Worm (Caenorhabditis elegans) whole organism, L1 larva: Measurements from ENCODE around the gene C10B5.3.
A peak's percentile ranks its signal among the peaks of the same experiment; 100 is the strongest.

Experiments
- C16A3.4 ChIP-seq: fragments of 150-350 bp; optimal IDR thresholded peaks from 2 replicates; lab custom pipeline; 2014; ENCODE audit warnings: missing biosample characterization, missing genetic modification characterization
- C34B4.2 ChIP-seq: sonication (generic microtip); optimal IDR thresholded peaks from 2 replicates; lab custom pipeline; 2017; ENCODE audit warnings: mild to moderate bottlenecking, missing genetic modification characterization, missing compliant biosample characterization
- aha-1 ChIP-seq: fragments of 150-350 bp; optimal IDR thresholded peaks from 2 replicates; lab custom pipeline; 2014; ENCODE audit warnings: missing biosample characterization, missing genetic modification characterization
- ceh-82 ChIP-seq, 3 experiments: fragments of 150-350 bp in 1 of 3; sonication (generic microtip) in 2 of 3; optimal IDR thresholded peaks; 2 replicates each; lab custom pipeline; 2014 to 2017; ENCODE audit warnings: missing biosample characterization in 3 of 3, missing genetic modification characterization in 3 of 3
- ces-1 ChIP-seq: fragments of 150-350 bp; optimal IDR thresholded peaks from 2 replicates; lab custom pipeline; 2014; ENCODE audit warnings: missing biosample characterization, missing genetic modification reagents, missing genetic modification characterization
- dpl-1 ChIP-seq, 3 experiments: fragments of 150-350 bp in 2 of 3; sonication (generic microtip) in 1 of 3; optimal IDR thresholded peaks; 2 replicates each; lab custom pipeline; 2014 to 2017; ENCODE audit warnings: missing biosample characterization in 3 of 3, missing genetic modification characterization in 3 of 3, missing genetic modification reagents in 3 of 3
- dsc-1 ChIP-seq: sonication (generic microtip); optimal IDR thresholded peaks from 2 replicates; lab custom pipeline; 2016; ENCODE audit warnings: mild to moderate bottlenecking, missing genetic modification characterization, missing compliant biosample characterization
- efl-1 ChIP-seq, 4 experiments: fragments of 150-350 bp; optimal IDR thresholded peaks in 3 of 4; peaks in 1 of 4; 1 replicate in 1 of 4; 2 replicates in 3 of 4; lab custom pipeline; 2014; ENCODE audit warnings: missing biosample characterization in 2 of 4, missing genetic modification characterization in 2 of 4, missing genetic modification reagents in 2 of 4
- efl-3 ChIP-seq: fragments of 200-800 bp; sonication (Bioruptor generic); optimal IDR thresholded peaks from 2 replicates; lab custom pipeline; 2018; ENCODE audit warnings: mild to moderate bottlenecking, missing genetic modification characterization, missing compliant biosample characterization
- elt-2 ChIP-seq: sonication (generic microtip); optimal IDR thresholded peaks from 2 replicates; lab custom pipeline; 2016; ENCODE audit warnings: missing genetic modification characterization, mild to moderate bottlenecking, inconsistent platforms, missing compliant biosample characterization, missing genetic modification reagents
- ets-5 ChIP-seq: fragments of 200-800 bp; sonication (Bioruptor generic); IDR thresholded peaks from 2 replicates; pipeline ENCODE4 v1.3.6; 2022; ENCODE audit warnings: missing genetic modification characterization, missing compliant biosample characterization
- fkh-10 ChIP-seq: sonication (generic microtip); optimal IDR thresholded peaks from 2 replicates; lab custom pipeline; 2017; ENCODE audit warnings: missing biosample characterization, missing genetic modification reagents, missing genetic modification characterization
- fkh-4 ChIP-seq: sonication (generic microtip); optimal IDR thresholded peaks from 2 replicates; lab custom pipeline; 2016; ENCODE audit warnings: missing compliant biosample characterization, missing genetic modification characterization, borderline replicate concordance
- grh-1 ChIP-seq: fragments of 200-800 bp; sonication (Bioruptor generic); IDR thresholded peaks from 2 replicates; pipeline ENCODE4 v1.3.6; 2022; ENCODE audit warnings: missing genetic modification reagents, missing genetic modification characterization, missing compliant biosample characterization
- hlh-17 ChIP-seq: fragments of 200-800 bp; sonication (Bioruptor generic); optimal IDR thresholded peaks from 2 replicates; lab custom pipeline; 2018; ENCODE audit warnings: missing genetic modification characterization, mild to moderate bottlenecking, missing compliant biosample characterization, moderate library complexity, borderline replicate concordance
- hpl-2 ChIP-seq: fragments of 150-350 bp; optimal IDR thresholded peaks from 2 replicates; lab custom pipeline; 2014; ENCODE audit warnings: missing biosample characterization, missing genetic modification reagents, missing genetic modification characterization
- isw-1 ChIP-seq: fragments of 200-800 bp; sonication (Bioruptor generic); IDR thresholded peaks from 2 replicates; pipeline ENCODE4 v1.3.6; 2022; ENCODE audit warnings: missing genetic modification characterization, missing compliant biosample characterization
- lin-14 ChIP-seq: fragments of 200-800 bp; sonication (Bioruptor generic); optimal IDR thresholded peaks from 2 replicates; lab custom pipeline; 2018; ENCODE audit warnings: mild to moderate bottlenecking, missing genetic modification characterization, moderate library complexity, missing compliant biosample characterization
- lin-15B ChIP-seq: fragments of 150-350 bp; sonication (generic microtip); optimal IDR thresholded peaks from 3 replicates; lab custom pipeline; 2014; ENCODE audit warnings: missing biosample characterization, missing genetic modification characterization
- lir-3 ChIP-seq: sonication (generic microtip); optimal IDR thresholded peaks from 2 replicates; lab custom pipeline; 2016; ENCODE audit warnings: mild to moderate bottlenecking, missing genetic modification characterization, moderate library complexity, missing compliant biosample characterization; ENCODE audit not compliant: poor library complexity
- lsy-2 ChIP-seq, 2 experiments: fragments of 150-350 bp; optimal IDR thresholded peaks; 2 replicates each; lab custom pipeline; 2014; ENCODE audit warnings: missing biosample characterization in 2 of 2, missing genetic modification characterization in 2 of 2
- mdl-1 ChIP-seq, 2 experiments: fragments of 150-350 bp; optimal IDR thresholded peaks; 2 replicates each; lab custom pipeline; 2014 to 2017; ENCODE audit warnings: missing biosample characterization in 2 of 2, missing genetic modification characterization in 2 of 2, inconsistent platforms in 1 of 2
- nhr-11 ChIP-seq: fragments of 150-350 bp; optimal IDR thresholded peaks from 2 replicates; lab custom pipeline; 2014; ENCODE audit warnings: missing biosample characterization, missing genetic modification characterization
- nhr-20 ChIP-seq: sonication (generic microtip); optimal IDR thresholded peaks from 2 replicates; lab custom pipeline; 2016; ENCODE audit warnings: mild to moderate bottlenecking, missing genetic modification characterization, missing compliant biosample characterization
- nhr-71 ChIP-seq: sonication (generic microtip); optimal IDR thresholded peaks from 2 replicates; lab custom pipeline; 2016; ENCODE audit warnings: mild to moderate bottlenecking, missing genetic modification characterization, moderate library complexity, missing compliant biosample characterization
- nhr-76 ChIP-seq: sonication (generic microtip); optimal IDR thresholded peaks from 2 replicates; lab custom pipeline; 2017; ENCODE audit warnings: missing biosample characterization, missing genetic modification characterization
- nhr-77 ChIP-seq: fragments of 150-350 bp; optimal IDR thresholded peaks from 2 replicates; lab custom pipeline; 2014; ENCODE audit warnings: missing biosample characterization, missing genetic modification characterization
- nhr-90 ChIP-seq: sonication (generic microtip); optimal IDR thresholded peaks from 2 replicates; lab custom pipeline; 2016; ENCODE audit warnings: mild to moderate bottlenecking, missing genetic modification characterization, missing compliant biosample characterization; ENCODE audit not compliant: poor library complexity
- pax-3 ChIP-seq: fragments of 200-800 bp; sonication (Bioruptor generic); optimal IDR thresholded peaks from 2 replicates; lab custom pipeline; 2018; ENCODE audit warnings: mild to moderate bottlenecking, missing genetic modification characterization, moderate library complexity, missing compliant biosample characterization
- rnt-1 ChIP-seq: sonication (generic microtip); optimal IDR thresholded peaks from 2 replicates; lab custom pipeline; 2016; ENCODE audit warnings: mild to moderate bottlenecking, missing genetic modification characterization, moderate library complexity, missing compliant biosample characterization
- skn-1 ChIP-seq: fragments of 150-350 bp; optimal IDR thresholded peaks from 2 replicates; lab custom pipeline; 2014; ENCODE audit warnings: missing biosample characterization, missing genetic modification characterization
- snpc-4 ChIP-seq: fragments of 150-350 bp; optimal IDR thresholded peaks from 2 replicates; lab custom pipeline; 2014; ENCODE audit warnings: missing biosample characterization, missing genetic modification characterization
- snu-23 ChIP-seq: sonication (generic microtip); optimal IDR thresholded peaks from 2 replicates; lab custom pipeline; 2016; ENCODE audit warnings: missing genetic modification characterization, missing compliant biosample characterization
- sptf-1 ChIP-seq: fragments of 150-350 bp; optimal IDR thresholded peaks from 2 replicates; lab custom pipeline; 2014; ENCODE audit warnings: missing biosample characterization, missing genetic modification characterization
- tbx-2 ChIP-seq: sonication (generic microtip); optimal IDR thresholded peaks from 2 replicates; lab custom pipeline; 2016; ENCODE audit warnings: missing genetic modification characterization, missing compliant biosample characterization
- tlp-1 ChIP-seq: fragments of 150-350 bp; optimal IDR thresholded peaks from 2 replicates; lab custom pipeline; 2014; ENCODE audit warnings: missing biosample characterization, missing genetic modification characterization
- zip-4 ChIP-seq: fragments of 200-800 bp; sonication (Bioruptor generic); optimal IDR thresholded peaks from 2 replicates; lab custom pipeline; 2018; ENCODE audit warnings: mild to moderate bottlenecking, missing genetic modification characterization, moderate library complexity, missing compliant biosample characterization
- ztf-11 ChIP-seq, 2 experiments: sonication (generic microtip); optimal IDR thresholded peaks; 2 replicates each; lab custom pipeline; 2016 to 2017; ENCODE audit warnings: missing genetic modification characterization in 2 of 2, missing biosample characterization in 1 of 2, missing compliant biosample characterization in 1 of 2

The C10B5.3 gene

ce11 chrV:8548989-8549388, 39.0 kb downstream of the C10B5.3 start, which contains the start of gene stdh-4:
Gene stdh-4, plus strand, starts transcription at chrV:8549289.
- TF ChIP-seq tbx-2 (tag; lab: Kevin White, UChicago) (peak; percentile 0), nhr-11 (tag; lab: Kevin White, UChicago) (no peak), nhr-20 (no peak), snpc-4 (tag; lab: Kevin White, UChicago) (no peak), ces-1 (GFP tag; lab: Kevin White, UChicago) (no peak), isw-1 (GFP tag; lab: Robert Waterston, UW) (no peak), mdl-1 (tag; optimal IDR thresholded peaks at IDR 0.05; lab: Kevin White, UChicago) (no peak), lir-3 (tag; lab: Kevin White, UChicago) (no peak), rnt-1 (tag; lab: Kevin White, UChicago) (no peak), lin-14 (GFP tag; lab: Kevin White, UChicago) (no peak), fkh-4 (no peak), lin-15B (no peak), aha-1 (tag; lab: Kevin White, UChicago) (no peak), nhr-77 (tag; lab: Kevin White, UChicago) (peak; percentile 11)

- TF ChIP-seq fkh-10 (no peak), elt-2 (tag; lab: Kevin White, UChicago) (no peak), nhr-71 (no peak), hpl-2 (GFP tag; lab: Kevin White, UChicago) (no peak), lin-15B (no peak)
Observed at ce11 chrV:8545531-8546224, 42.3 kb downstream of the C10B5.3 start, which contains the start of the genes slc-17.8 and asns-1. Gene slc-17.8, minus strand, starts transcription at chrV:8545581. Gene asns-1, plus strand, starts transcription at chrV:8546174.

- no peak for TF ChIP-seq ztf-11 (tag; optimal IDR thresholded peaks at IDR 0.05; lab: Kevin White, UChicago)
- no peak for TF ChIP-seq snu-23 (GFP tag; lab: Kevin White, UChicago)
- TF ChIP-seq efl-1 (optimal IDR thresholded peaks at IDR 0.05; lab: Kevin White, UChicago), result no peak
- TF ChIP-seq efl-1 (GFP tag; optimal IDR thresholded peaks at IDR 0.05 in 1 of 2; lab: Kevin White, UChicago), result no peak
- no peak for TF ChIP-seq zip-4 (GFP tag; lab: Kevin White, UChicago)
- no peak for TF ChIP-seq lsy-2 (tag; optimal IDR thresholded peaks at IDR 0.05; lab: Kevin White, UChicago)
- no peak for TF ChIP-seq sptf-1 (tag; lab: Kevin White, UChicago)
- TF ChIP-seq hlh-17 (GFP tag; lab: Kevin White, UChicago), result no peak
- no peak for TF ChIP-seq grh-1
- TF ChIP-seq efl-3 (GFP tag; lab: Kevin White, UChicago), result no peak
- no peak for TF ChIP-seq dsc-1 (tag; lab: Kevin White, UChicago)
- TF ChIP-seq pax-3 (tag; lab: Kevin White, UChicago), result no peak
- TF ChIP-seq C16A3.4 (tag; lab: Kevin White, UChicago), result no peak
- no peak for TF ChIP-seq lin-15B
- no peak for TF ChIP-seq nhr-76 (tag; lab: Kevin White, UChicago)
- no peak for TF ChIP-seq snpc-4 (tag; lab: Kevin White, UChicago)
- TF ChIP-seq lin-14 (GFP tag; lab: Kevin White, UChicago), result no peak
- TF ChIP-seq ceh-82 (tag; optimal IDR thresholded peaks at IDR 0.05; lab: Kevin White, UChicago), result no peak
- TF ChIP-seq nhr-77 (tag; lab: Kevin White, UChicago), result no peak
- TF ChIP-seq C34B4.2 (tag; lab: Kevin White, UChicago), result no peak
- TF ChIP-seq, all 84 proteins: peak for 0
Observed at ce11 chrV:8537031-8537430, 50.9 kb downstream of the C10B5.3 start, which contains the start of gene otpl-4. Gene otpl-4, plus strand, starts transcription at chrV:8537331.

DNA sequence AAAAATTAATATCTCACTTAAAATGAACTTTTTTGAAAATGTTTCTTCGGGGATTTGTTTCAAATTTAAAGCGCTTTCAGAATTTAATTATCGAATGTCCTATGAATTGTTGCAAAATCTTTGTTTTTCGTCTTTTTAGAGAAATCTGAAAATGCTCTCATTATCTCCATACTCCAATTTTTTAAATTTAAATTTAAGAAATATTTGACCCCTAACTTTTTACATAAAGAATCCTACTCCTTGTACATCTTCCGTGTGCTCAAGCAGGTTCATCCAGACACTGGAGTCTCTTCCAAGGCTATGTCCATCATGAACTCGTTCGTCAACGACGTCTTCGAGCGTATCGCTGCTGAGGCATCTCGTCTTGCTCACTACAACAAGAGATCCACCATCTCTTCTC, 51.8 kb downstream of the C10B5.3 start, which contains the start of gene his-39:
Gene his-39, plus strand, starts transcription at position 301 of the 400 bp plus-strand sequence.
- TF ChIP-seq fkh-4, result no peak
- TF ChIP-seq nhr-90 (tag; lab: Kevin White, UChicago), result no peak
- no peak for TF ChIP-seq ets-5 (GFP tag; lab: Robert Waterston, UW)
- TF ChIP-seq C16A3.4 (tag; lab: Kevin White, UChicago), result no peak
- TF ChIP-seq efl-1 (optimal IDR thresholded peaks at IDR 0.05; lab: Kevin White, UChicago), result no peak
- no peak for TF ChIP-seq efl-1 (GFP tag; optimal IDR thresholded peaks at IDR 0.05 in 1 of 2; lab: Kevin White, UChicago)
- no peak for TF ChIP-seq nhr-77 (tag; lab: Kevin White, UChicago)
- no peak for TF ChIP-seq dpl-1 (GFP tag; optimal IDR thresholded peaks at IDR 0.05; lab: Kevin White, UChicago)
- TF ChIP-seq hpl-2 (GFP tag; lab: Kevin White, UChicago), result no peak
- no peak for TF ChIP-seq tlp-1 (tag; lab: Kevin White, UChicago)
- TF ChIP-seq skn-1 (tag; lab: Kevin White, UChicago), result no peak
- TF ChIP-seq, all 84 proteins: peak for 0
